Fruit fly (Drosophila melanogaster): Measurements from ENCODE around the gene LeuRS.

LeuRS gene

dm6 chr2L:3534227-3534842 is 19.9 kb upstream of the LeuRS start:
- TF ChIP-seq pan (optimal IDR thresholded peaks at IDR 0.05) (no peak), ey (GFP tag; optimal IDR thresholded peaks at IDR 0.05) (peak; percentile 89), dl (GFP tag; optimal IDR thresholded peaks at IDR 0.05; ENCODE audit: insufficient read depth in 1 of 2, partially characterized antibody in 2 of 2) (peak in 1 of 2 experiments; percentile 67), dmrt93B (GFP tag; optimal IDR thresholded peaks at IDR 0.05) (peak; percentile 73), sage (GFP tag; optimal IDR thresholded peaks at IDR 0.05) (peak; percentile 49), tai (GFP tag; optimal IDR thresholded peaks at IDR 0.05) (peak; percentile 81), Hr78 (GFP tag; optimal IDR thresholded peaks at IDR 0.05) (no peak), fru (GFP tag; optimal IDR thresholded peaks at IDR 0.05) (peak; percentile 86), CG9705 (GFP tag; optimal IDR thresholded peaks at IDR 0.05) (peak; percentile 63), foxo (GFP tag; optimal IDR thresholded peaks at IDR 0.05) (peak; percentile 55 to 89), brk (GFP tag; optimal IDR thresholded peaks at IDR 0.05) (no peak), rgr (GFP tag; optimal IDR thresholded peaks at IDR 0.05) (peak; percentile 80), Sp1 (GFP tag; optimal IDR thresholded peaks at IDR 0.05) (peak; percentile 85), Myc (optimal IDR thresholded peaks at IDR 0.05) (no peak), Hr83 (GFP tag; optimal IDR thresholded peaks at IDR 0.05; ENCODE audit: poor library complexity, severe bottlenecking) (peak; percentile 38), Vsx2 (GFP tag; optimal IDR thresholded peaks at IDR 0.05; ENCODE audit: partially characterized antibody) (no peak), jim (GFP tag; optimal IDR thresholded peaks at IDR 0.05) (no peak), psq (GFP tag; optimal IDR thresholded peaks at IDR 0.05) (peak; percentile 50), sv (GFP tag; optimal IDR thresholded peaks at IDR 0.05) (no peak), CG32264 (GFP tag; optimal IDR thresholded peaks at IDR 0.05) (peak; percentile 65), Dif (GFP tag; optimal IDR thresholded peaks at IDR 0.05; ENCODE audit: partially characterized antibody) (peak; percentile 81), Hnf4 (GFP tag; optimal IDR thresholded peaks at IDR 0.05) (peak; percentile 84), usp (GFP tag; optimal IDR thresholded peaks at IDR 0.05) (no peak), Jra (GFP tag; optimal IDR thresholded peaks at IDR 0.05) (peak; percentile 67), h (GFP tag; optimal IDR thresholded peaks at IDR 0.05) (peak; percentile 88), Mio (GFP tag; optimal IDR thresholded peaks at IDR 0.05) (peak; percentile 24), woc (GFP tag; optimal IDR thresholded peaks at IDR 0.05) (peak; percentile 76), GATAd (GFP tag; optimal IDR thresholded peaks at IDR 0.05) (no peak), Abd-B (GFP tag; optimal IDR thresholded peaks at IDR 0.05) (no peak), br (GFP tag; optimal IDR thresholded peaks at IDR 0.05) (peak; percentile 86), N (GFP tag; optimal IDR thresholded peaks at IDR 0.05) (no peak), lola (GFP tag; optimal IDR thresholded peaks at IDR 0.05) (no peak), Rel (GFP tag; optimal IDR thresholded peaks at IDR 0.05) (peak; percentile 10), Rel (tag; optimal IDR thresholded peaks at IDR 0.05) (peak; percentile 28), OdsH (GFP tag; optimal IDR thresholded peaks at IDR 0.05) (peak; percentile 82), HLH106 (tag; optimal IDR thresholded peaks at IDR 0.05) (peak; percentile 84), dsf (GFP tag; optimal IDR thresholded peaks at IDR 0.05; ENCODE audit: borderline replicate concordance) (peak; percentile 46), CrebA (GFP tag; optimal IDR thresholded peaks at IDR 0.05; ENCODE audit: borderline replicate concordance) (no peak), Dfd (GFP tag; optimal IDR thresholded peaks at IDR 0.05) (no peak)

- TF ChIP-seq HLH106 (tag; optimal IDR thresholded peaks at IDR 0.05) (peak; percentile 20), foxo (GFP tag; optimal IDR thresholded peaks at IDR 0.05) (peak in 1 of 2 experiments; percentile 40), Dif (GFP tag; optimal IDR thresholded peaks at IDR 0.05; ENCODE audit: partially characterized antibody) (no peak), psq (GFP tag; optimal IDR thresholded peaks at IDR 0.05) (peak; percentile 17), h (GFP tag; optimal IDR thresholded peaks at IDR 0.05) (peak; percentile 19), ey (GFP tag; optimal IDR thresholded peaks at IDR 0.05) (peak; percentile 5), tai (GFP tag; optimal IDR thresholded peaks at IDR 0.05) (no peak), fru (GFP tag; optimal IDR thresholded peaks at IDR 0.05) (peak; percentile 2)
These were observed 18.6 kb upstream of the LeuRS start for dm6 chr2L:3532973-3533525.
